Worm (Caenorhabditis elegans) whole organism, midembryonic: Measurements from ENCODE around the gene srab-3.

Experiments
- med-1 ChIP-seq: sonication (generic microtip); optimal IDR thresholded peaks from 2 replicates; lab custom pipeline; 2017; ENCODE audit warnings: missing genetic modification characterization, mild to moderate bottlenecking, missing compliant biosample characterization, antibody characterized with exemption, missing genetic modification reagents; ENCODE audit not compliant: insufficient read depth
- ztf-29 ChIP-seq: fragments of 200-800 bp; sonication (Bioruptor generic); IDR thresholded peaks from 2 replicates; pipeline ENCODE4 v1.3.6; 2022; ENCODE audit warnings: missing genetic modification reagents, missing genetic modification characterization, missing compliant biosample characterization

- TF ChIP-seq ztf-29 (GFP tag; lab: Robert Waterston, UW) (no peak), med-1 (no peak)
Measured at ce11 chrV:5098925-5099324, 8.8 kb downstream of the srab-3 start, which contains the start of gene unc-46.
